Fruit fly (Drosophila melanogaster) whole organism, prepupa: Measurements from ENCODE around the gene t-cup.
A peak's percentile ranks its signal among the peaks of the same experiment; 100 is the strongest.

Experiments used
- Blimp-1 ChIP-seq: fragments of 200-800 bp; sonication (Bioruptor generic); optimal IDR thresholded peaks from 3 replicates; lab custom pipeline; 2017; ENCODE audit warnings: missing biosample characterization, missing genetic modification characterization, mild to moderate bottlenecking, moderate library complexity, missing genetic modification reagents
- CG10631 ChIP-seq: fragments of 200-800 bp; sonication (Bioruptor generic); optimal IDR thresholded peaks from 2 replicates; lab custom pipeline; 2016; ENCODE audit warnings: missing biosample characterization, missing genetic modification characterization
- CG10669 ChIP-seq: fragments of 200-800 bp; sonication (Bioruptor generic); optimal IDR thresholded peaks from 3 replicates; lab custom pipeline; 2018; ENCODE audit warnings: missing biosample characterization, mild to moderate bottlenecking, missing genetic modification characterization, moderate library complexity
- CG11762 ChIP-seq: fragments of 200-800 bp; sonication (Bioruptor generic); optimal IDR thresholded peaks from 3 replicates; lab custom pipeline; 2016; ENCODE audit warnings: missing biosample characterization, missing genetic modification characterization; ENCODE audit not compliant: insufficient read depth
- CG15336 ChIP-seq: fragments of 200-800 bp; sonication (Bioruptor generic); IDR thresholded peaks from 2 replicates; pipeline ENCODE4 v1.3.6; 2022; ENCODE audit warnings: missing biosample characterization, missing genetic modification characterization
- CG1621 ChIP-seq: fragments of 200-800 bp; sonication (Bioruptor generic); optimal IDR thresholded peaks from 3 replicates; lab custom pipeline; 2018; ENCODE audit warnings: missing biosample characterization, mild to moderate bottlenecking, missing genetic modification characterization
- CG16779 ChIP-seq: fragments of 200-800 bp; sonication (Bioruptor generic); optimal IDR thresholded peaks from 3 replicates; lab custom pipeline; 2017; ENCODE audit warnings: missing biosample characterization, mild to moderate bottlenecking, missing genetic modification characterization
- CG32006 ChIP-seq: fragments of 200-800 bp; sonication (Bioruptor generic); optimal IDR thresholded peaks from 3 replicates; lab custom pipeline; 2017; ENCODE audit warnings: missing biosample characterization, mild to moderate bottlenecking, missing genetic modification characterization
- CG4318 ChIP-seq: fragments of 200-800 bp; sonication (Bioruptor generic); optimal IDR thresholded peaks from 3 replicates; lab custom pipeline; 2017; ENCODE audit warnings: missing biosample characterization, mild to moderate bottlenecking, missing genetic modification characterization
- CG6163 ChIP-seq: fragments of 200-800 bp; sonication (Bioruptor generic); IDR thresholded peaks from 3 replicates; pipeline ENCODE4 v1.3.6; 2022; ENCODE audit warnings: missing biosample characterization, missing genetic modification characterization
- CG6276 ChIP-seq: fragments of 200-800 bp; sonication (Bioruptor generic); optimal IDR thresholded peaks from 2 replicates; lab custom pipeline; 2017; ENCODE audit warnings: missing biosample characterization, mild to moderate bottlenecking, missing genetic modification characterization
- CG6808 ChIP-seq: fragments of 200-800 bp; sonication (Bioruptor generic); optimal IDR thresholded peaks from 3 replicates; lab custom pipeline; 2017; ENCODE audit warnings: missing biosample characterization, missing genetic modification characterization, mild to moderate bottlenecking, moderate library complexity, missing genetic modification reagents
- CG6854 ChIP-seq: fragments of 200-800 bp; sonication (Bioruptor generic); optimal IDR thresholded peaks from 2 replicates; lab custom pipeline; 2017; ENCODE audit warnings: missing biosample characterization, mild to moderate bottlenecking, missing genetic modification characterization
- CG7368 ChIP-seq: fragments of 200-800 bp; sonication (Bioruptor generic); optimal IDR thresholded peaks from 3 replicates; lab custom pipeline; 2016; ENCODE audit warnings: missing biosample characterization, missing genetic modification characterization
- CG8119 ChIP-seq: fragments of 200-800 bp; sonication (Bioruptor generic); IDR thresholded peaks from 3 replicates; pipeline ENCODE4 v1.3.6; 2022; ENCODE audit warnings: missing biosample characterization, missing genetic modification characterization
- CG8319 ChIP-seq: fragments of 200-800 bp; sonication (Bioruptor generic); optimal IDR thresholded peaks from 3 replicates; lab custom pipeline; 2016; ENCODE audit warnings: missing biosample characterization, missing genetic modification characterization
- CG8632 ChIP-seq: fragments of 200-800 bp; sonication (Bioruptor generic); optimal IDR thresholded peaks from 3 replicates; lab custom pipeline; 2016; ENCODE audit warnings: missing biosample characterization, missing genetic modification characterization
- Eip75B ChIP-seq: fragments of 200-800 bp; sonication (Bioruptor generic); optimal IDR thresholded peaks from 3 replicates; lab custom pipeline; 2016; ENCODE audit warnings: missing biosample characterization, missing genetic modification characterization
- Eip78C ChIP-seq: fragments of 200-800 bp; sonication (Bioruptor generic); peaks from one replicate; lab custom pipeline; 2016; ENCODE audit warnings: missing biosample characterization, missing genetic modification characterization
- Eip93F ChIP-seq: fragments of 200-800 bp; sonication (Bioruptor generic); optimal IDR thresholded peaks from 2 replicates; lab custom pipeline; 2016; ENCODE audit warnings: missing biosample characterization, mild to moderate bottlenecking, missing genetic modification characterization
- Ets21C ChIP-seq: fragments of 200-800 bp; sonication (Bioruptor generic); optimal IDR thresholded peaks from 3 replicates; lab custom pipeline; 2016; ENCODE audit warnings: missing biosample characterization, missing genetic modification characterization
- Ets96B ChIP-seq: fragments of 200-800 bp; optimal IDR thresholded peaks from 2 replicates; lab custom pipeline; 2019; ENCODE audit warnings: missing biosample characterization, mild to moderate bottlenecking, missing genetic modification characterization, moderate library complexity
- Gug ChIP-seq: fragments of 200-800 bp; sonication (Bioruptor generic); IDR thresholded peaks from 2 replicates; pipeline ENCODE4 v1.3.6; 2022; ENCODE audit warnings: missing biosample characterization, missing genetic modification characterization
- Hr38 ChIP-seq: sonication (Bioruptor generic); optimal IDR thresholded peaks from 2 replicates; lab custom pipeline; 2016; ENCODE audit warnings: missing biosample characterization, missing genetic modification characterization
- Hr4 ChIP-seq: fragments of 200-800 bp; sonication (Bioruptor generic); optimal IDR thresholded peaks from 3 replicates; lab custom pipeline; 2016; ENCODE audit warnings: missing biosample characterization, missing genetic modification characterization
- Lpt ChIP-seq: fragments of 200-800 bp; sonication (Bioruptor generic); optimal IDR thresholded peaks from 3 replicates; lab custom pipeline; 2016; ENCODE audit warnings: missing biosample characterization, missing genetic modification characterization
- OdsH ChIP-seq: fragments of 200-800 bp; sonication (Bioruptor generic); optimal IDR thresholded peaks from 3 replicates; lab custom pipeline; 2016; ENCODE audit warnings: missing biosample characterization, missing genetic modification characterization
- Smox ChIP-seq: fragments of 200-800 bp; sonication (Bioruptor generic); optimal IDR thresholded peaks from 3 replicates; lab custom pipeline; 2016; ENCODE audit warnings: missing biosample characterization, missing genetic modification characterization
- Sox102F ChIP-seq: fragments of 200-800 bp; sonication (Bioruptor generic); optimal IDR thresholded peaks from 2 replicates; lab custom pipeline; 2016; ENCODE audit warnings: missing biosample characterization, mild to moderate bottlenecking, missing genetic modification characterization
- Sox14 ChIP-seq: fragments of 200-800 bp; sonication (Bioruptor generic); optimal IDR thresholded peaks from 3 replicates; lab custom pipeline; 2016; ENCODE audit warnings: missing biosample characterization, missing genetic modification characterization
- achi ChIP-seq: fragments of 200-800 bp; sonication (Bioruptor generic); optimal IDR thresholded peaks from 3 replicates; lab custom pipeline; 2016; ENCODE audit warnings: missing biosample characterization, missing genetic modification characterization
- dsx ChIP-seq: fragments of 200-800 bp; optimal IDR thresholded peaks from 3 replicates; lab custom pipeline; 2019; ENCODE audit warnings: missing biosample characterization, mild to moderate bottlenecking, missing genetic modification characterization, moderate library complexity; ENCODE audit not compliant: poor library complexity, severe bottlenecking
- eg ChIP-seq: fragments of 200-800 bp; sonication (Bioruptor generic); IDR thresholded peaks from 3 replicates; pipeline ENCODE4 v1.3.6; 2022; ENCODE audit warnings: missing biosample characterization, missing genetic modification characterization
- esn ChIP-seq: fragments of 200-800 bp; sonication (Bioruptor generic); optimal IDR thresholded peaks from 2 replicates; lab custom pipeline; 2016; ENCODE audit warnings: missing biosample characterization, mild to moderate bottlenecking, missing genetic modification characterization, moderate library complexity
- fd59A ChIP-seq: fragments of 200-800 bp; sonication (Bioruptor generic); optimal IDR thresholded peaks from 2 replicates; lab custom pipeline; 2017; ENCODE audit warnings: missing biosample characterization, mild to moderate bottlenecking, missing genetic modification characterization, missing genetic modification reagents
- fd85E ChIP-seq: fragments of 200-800 bp; sonication (Bioruptor generic); optimal IDR thresholded peaks from 3 replicates; lab custom pipeline; 2016; ENCODE audit warnings: missing biosample characterization, missing genetic modification characterization
- fkh ChIP-seq: fragments of 200-800 bp; sonication (Bioruptor generic); optimal IDR thresholded peaks from 3 replicates; lab custom pipeline; 2017; ENCODE audit warnings: missing biosample characterization, mild to moderate bottlenecking, missing genetic modification characterization, moderate library complexity
- lz ChIP-seq: fragments of 200-800 bp; sonication (Bioruptor generic); optimal IDR thresholded peaks from 3 replicates; lab custom pipeline; 2016; ENCODE audit warnings: missing biosample characterization, missing genetic modification characterization
- net ChIP-seq: fragments of 200-800 bp; sonication (Bioruptor generic); optimal IDR thresholded peaks from 3 replicates; lab custom pipeline; 2016; ENCODE audit warnings: missing biosample characterization, missing genetic modification characterization
- salr ChIP-seq, 2 experiments: fragments of 200-800 bp; sonication (Bioruptor generic); optimal IDR thresholded peaks; 3 replicates each; lab custom pipeline; 2016 to 2018; ENCODE audit warnings: missing biosample characterization in 2 of 2, missing genetic modification characterization in 2 of 2, mild to moderate bottlenecking in 1 of 2
- ss ChIP-seq, 2 experiments: fragments of 200-800 bp; sonication (Bioruptor generic); optimal IDR thresholded peaks; 2 replicates in 1 of 2; 3 replicates in 1 of 2; lab custom pipeline; 2017 to 2018; ENCODE audit warnings: mild to moderate bottlenecking in 2 of 2, missing biosample characterization in 2 of 2, missing genetic modification characterization in 2 of 2, moderate library complexity in 1 of 2
- svp ChIP-seq: fragments of 200-800 bp; sonication (Bioruptor generic); peaks from one replicate; lab custom pipeline; 2016; ENCODE audit warnings: missing biosample characterization, missing genetic modification characterization
- topi ChIP-seq: fragments of 200-800 bp; sonication (Bioruptor generic); optimal IDR thresholded peaks from 3 replicates; lab custom pipeline; 2016; ENCODE audit warnings: missing biosample characterization, missing genetic modification characterization
- vri ChIP-seq: fragments of 200-800 bp; sonication (Bioruptor generic); optimal IDR thresholded peaks from 3 replicates; lab custom pipeline; 2016; ENCODE audit warnings: missing biosample characterization, mild to moderate bottlenecking, missing genetic modification characterization

Gene t-cup

dm6 chr2L:12529029-12529948, 32.2 kb upstream of the t-cup start (continued):
- TF ChIP-seq lz (GFP tag; lab: Kevin White, UChicago) (no peak), Hr38 (no peak), fd85E (GFP tag; lab: Kevin White, UChicago) (peak; percentile 40), OdsH (GFP tag; lab: Kevin White, UChicago) (peak; percentile 65), eg (GFP tag; lab: Robert Waterston, UW) (peak; percentile 73), vri (GFP tag; lab: Kevin White, UChicago) (peak; percentile 87), topi (GFP tag; lab: Kevin White, UChicago) (no peak), Lpt (peak; percentile 73), CG8319 (no peak), CG6854 (GFP tag; lab: Kevin White, UChicago) (peak; percentile 74), Smox (GFP tag; lab: Kevin White, UChicago) (peak; percentile 7), Sox14 (GFP tag; lab: Kevin White, UChicago) (peak; percentile 65), Eip93F (GFP tag; lab: Kevin White, UChicago) (peak; percentile 67), CG8632 (GFP tag; lab: Kevin White, UChicago) (no peak), CG15336 (peak; percentile 76)

- TF ChIP-seq dsx (GFP tag; lab: Kevin White, UChicago), result no peak
- no peak for TF ChIP-seq Sox14 (GFP tag; lab: Kevin White, UChicago)
- peak; percentile 19 for TF ChIP-seq CG32006 (GFP tag; lab: Kevin White, UChicago)
- peak; percentile 31 for TF ChIP-seq Hr4
- peak; percentile 65 for TF ChIP-seq Eip78C
- 0 out of 3 replicates have a peak, but pooled peaks have one; percentile 6 for TF ChIP-seq eg (GFP tag; lab: Robert Waterston, UW)
- peak; percentile 18 for TF ChIP-seq CG4318 (GFP tag; lab: Kevin White, UChicago)
- TF ChIP-seq CG6163 (GFP tag; lab: Robert Waterston, UW), result peak; percentile 10; the same call in 1 of the 3 replicates
Observed at dm6 chr2L:12528376-12528775, 31.2 kb upstream of the t-cup start.

dm6 chr2L:12527590-12527989, 30.5 kb upstream of the t-cup start:
- TF ChIP-seq dsx (GFP tag; lab: Kevin White, UChicago) (peak; percentile 90), CG6854 (GFP tag; lab: Kevin White, UChicago) (peak; percentile 12), Hr38 (no peak), ss (GFP tag; optimal IDR thresholded peaks at IDR 0.05; lab: Kevin White, UChicago) (peak; percentile 44 to 71), CG10669 (peak; percentile 10), CG8632 (GFP tag; lab: Kevin White, UChicago) (no peak), Blimp-1 (GFP tag; lab: Kevin White, UChicago) (no peak), Lpt (no peak), CG32006 (GFP tag; lab: Kevin White, UChicago) (peak; percentile 4), svp (GFP tag; lab: Kevin White, UChicago) (peak; percentile 84), CG6163 (GFP tag; lab: Robert Waterston, UW) (peak; percentile 54; the same call in 2 of the 3 replicates), Ets96B (tag; lab: Kevin White, UChicago) (peak; percentile 24), CG7368 (no peak), eg (GFP tag; lab: Robert Waterston, UW) (0 out of 3 replicates have a peak, but pooled peaks have one; percentile 62), CG10631 (GFP tag; lab: Kevin White, UChicago) (no peak), CG16779 (tag; lab: Kevin White, UChicago) (peak; percentile 36), salr (GFP tag; optimal IDR thresholded peaks at IDR 0.05; lab: Kevin White, UChicago) (no peak), esn (GFP tag; lab: Kevin White, UChicago) (no peak), CG11762 (GFP tag; lab: Kevin White, UChicago) (no peak), achi (GFP tag; lab: Kevin White, UChicago) (no peak), net (GFP tag; lab: Kevin White, UChicago) (no peak), Eip75B (GFP tag; lab: Kevin White, UChicago) (no peak), Ets21C (GFP tag; lab: Kevin White, UChicago) (no peak), CG8119 (GFP tag; lab: Robert Waterston, UW) (no peak), fkh (GFP tag; lab: Kevin White, UChicago) (no peak), CG6276 (GFP tag; lab: Kevin White, UChicago) (no peak), Eip78C (peak; percentile 56), Sox102F (GFP tag; lab: Kevin White, UChicago) (peak; percentile 4), fd59A (GFP tag; lab: Kevin White, UChicago) (no peak), CG6808 (GFP tag; lab: Kevin White, UChicago) (peak; percentile 45), Gug (GFP tag; lab: Robert Waterston, UW) (0 out of 2 replicates have a peak, but pooled peaks have one; percentile 24), CG1621 (tag; lab: Kevin White, UChicago) (peak; percentile 51)
